Worm (Caenorhabditis elegans) whole organism, mixed stage, embryonic: ENCODE measurements around the gene fmo-5.

Source experiments
- blmp-1 ChIP-seq: fragments of 150-350 bp; optimal IDR thresholded peaks from 2 replicates; lab custom pipeline; 2014; ENCODE audit warnings: missing biosample characterization, missing genetic modification characterization
- ces-1 ChIP-seq: fragments of 150-350 bp; optimal IDR thresholded peaks from 2 replicates; lab custom pipeline; 2014; ENCODE audit warnings: missing biosample characterization, missing genetic modification reagents, missing genetic modification characterization
- elt-1 ChIP-seq: sonication (generic microtip); optimal IDR thresholded peaks from 2 replicates; lab custom pipeline; 2017; ENCODE audit warnings: missing genetic modification characterization, mild to moderate bottlenecking, missing compliant biosample characterization, antibody characterized with exemption, moderate library complexity, borderline replicate concordance; ENCODE audit not compliant: insufficient read depth
- ham-2 ChIP-seq: fragments of 200-800 bp; sonication (Bioruptor generic); optimal IDR thresholded peaks from 2 replicates; lab custom pipeline; 2018; ENCODE audit warnings: mild to moderate bottlenecking, missing genetic modification characterization, missing compliant biosample characterization
- lin-13 ChIP-seq: fragments of 150-350 bp; optimal IDR thresholded peaks from 2 replicates; lab custom pipeline; 2014; ENCODE audit warnings: missing biosample characterization, missing genetic modification characterization
- nhr-28 ChIP-seq: fragments of 150-350 bp; optimal IDR thresholded peaks from 2 replicates; lab custom pipeline; 2014; ENCODE audit warnings: missing biosample characterization, missing genetic modification characterization
- nhr-76 ChIP-seq: sonication (generic microtip); optimal IDR thresholded peaks from 2 replicates; lab custom pipeline; 2017; ENCODE audit warnings: missing biosample characterization, missing genetic modification characterization
- pha-4 ChIP-seq: fragments of 150-350 bp; optimal IDR thresholded peaks from 2 replicates; lab custom pipeline; 2018; ENCODE audit warnings: missing biosample characterization, missing genetic modification reagents, missing genetic modification characterization
- snpc-4 ChIP-seq: fragments of 150-350 bp; optimal IDR thresholded peaks from 2 replicates; lab custom pipeline; 2014; ENCODE audit warnings: missing biosample characterization, missing genetic modification characterization
- sptf-1 ChIP-seq: sonication (generic microtip); optimal IDR thresholded peaks from 2 replicates; lab custom pipeline; 2017; ENCODE audit warnings: mild to moderate bottlenecking, missing genetic modification characterization, moderate library complexity, missing compliant biosample characterization
- unc-62 ChIP-seq: fragments of 150-350 bp; optimal IDR thresholded peaks from 2 replicates; lab custom pipeline; 2014; ENCODE audit warnings: missing biosample characterization, missing genetic modification reagents, missing genetic modification characterization
- ztf-11 ChIP-seq: fragments of 150-350 bp; optimal IDR thresholded peaks from 2 replicates; lab custom pipeline; 2014; ENCODE audit warnings: missing biosample characterization, missing genetic modification characterization

- TF ChIP-seq nhr-76 (tag; lab: Kevin White, UChicago): no peak
- TF ChIP-seq unc-62 (GFP tag; lab: Kevin White, UChicago): no peak
- no peak for TF ChIP-seq ham-2 (GFP tag; lab: Kevin White, UChicago)
- no peak for TF ChIP-seq sptf-1 (tag; lab: Kevin White, UChicago)
- no peak for TF ChIP-seq elt-1 (tag; lab: Kevin White, UChicago)
- TF ChIP-seq ces-1 (GFP tag; lab: Kevin White, UChicago): no peak
- TF ChIP-seq snpc-4 (tag; lab: Kevin White, UChicago): no peak
- TF ChIP-seq pha-4 (tag; lab: Kevin White, UChicago): no peak
- TF ChIP-seq nhr-28 (tag; lab: Kevin White, UChicago): no peak
- no peak for TF ChIP-seq ztf-11
- no peak for TF ChIP-seq lin-13 (tag; lab: Kevin White, UChicago)
- TF ChIP-seq blmp-1 (tag; lab: Kevin White, UChicago): no peak
Observed at ce11 chrV:858841-859456, 44.5 kb downstream of the fmo-5 start.
